Fruit fly (Drosophila melanogaster) whole organism, embryonic: ENCODE results near the gene Mul1.

Experiments used
- Antp ChIP-seq: fragments of 200-800 bp; sonication (Bioruptor generic); optimal IDR thresholded peaks from 3 replicates; lab custom pipeline; 2016; ENCODE audit warnings: missing biosample characterization, missing genetic modification characterization
- B-H1 ChIP-seq: fragments of 200-800 bp; sonication (Bioruptor generic); IDR thresholded peaks from 3 replicates; pipeline ENCODE4 v1.3.6; 2022; ENCODE audit warnings: missing biosample characterization, missing genetic modification characterization
- Bteb2 ChIP-seq: fragments of 200-800 bp; sonication (Bioruptor generic); optimal IDR thresholded peaks from 2 replicates; lab custom pipeline; 2016; ENCODE audit warnings: missing biosample characterization, missing genetic modification characterization
- CG10147 ChIP-seq: fragments of 200-800 bp; sonication (Bioruptor generic); optimal IDR thresholded peaks from 2 replicates; lab custom pipeline; 2019; ENCODE audit warnings: missing biosample characterization, mild to moderate bottlenecking, missing genetic modification characterization, moderate library complexity
- CG10366 ChIP-seq: fragments of 200-800 bp; sonication (Bioruptor generic); IDR thresholded peaks from 2 replicates; pipeline ENCODE4 v1.3.6; 2022; ENCODE audit warnings: missing biosample characterization, missing genetic modification characterization
- CG11093 ChIP-seq: fragments of 200-800 bp; sonication (Bioruptor generic); IDR thresholded peaks from 3 replicates; pipeline ENCODE4 v1.3.6; 2022; ENCODE audit warnings: missing biosample characterization, missing genetic modification characterization
- CG12769 ChIP-seq: fragments of 200-800 bp; sonication (Bioruptor generic); optimal IDR thresholded peaks from 2 replicates; lab custom pipeline; 2019; ENCODE audit warnings: missing biosample characterization, mild to moderate bottlenecking, missing genetic modification characterization, moderate library complexity
- CG13287 ChIP-seq: fragments of 200-800 bp; sonication (Bioruptor generic); IDR thresholded peaks from 2 replicates; pipeline ENCODE4 v1.3.6; 2022; ENCODE audit warnings: missing biosample characterization, missing genetic modification characterization; ENCODE audit not compliant: partially characterized antibody
- CG14667 ChIP-seq: fragments of 200-800 bp; sonication (Bioruptor generic); IDR thresholded peaks from 2 replicates; pipeline ENCODE4 v1.3.6; 2022; ENCODE audit warnings: missing biosample characterization, missing genetic modification characterization
- CG15011 ChIP-seq: fragments of 200-800 bp; sonication (Bioruptor generic); optimal IDR thresholded peaks from 3 replicates; lab custom pipeline; 2018; ENCODE audit warnings: missing biosample characterization, mild to moderate bottlenecking, missing genetic modification characterization
- CG15696 ChIP-seq: fragments of 200-800 bp; sonication (Bioruptor generic); optimal IDR thresholded peaks from 2 replicates; lab custom pipeline; 2019; ENCODE audit warnings: missing biosample characterization, mild to moderate bottlenecking, missing genetic modification characterization, moderate library complexity
- CG1602 ChIP-seq: fragments of 200-800 bp; sonication (Bioruptor generic); optimal IDR thresholded peaks from 3 replicates; lab custom pipeline; 2016; ENCODE audit warnings: missing biosample characterization, missing genetic modification characterization
- CG17568 ChIP-seq: fragments of 200-800 bp; sonication (Bioruptor generic); optimal IDR thresholded peaks from 2 replicates; lab custom pipeline; 2018; ENCODE audit warnings: missing biosample characterization, mild to moderate bottlenecking, missing genetic modification characterization, moderate library complexity
- CG17612 ChIP-seq: fragments of 200-800 bp; sonication (Bioruptor generic); IDR thresholded peaks from 2 replicates; pipeline ENCODE4 v1.3.6; 2022; ENCODE audit warnings: missing biosample characterization, missing genetic modification characterization
- CG1792 ChIP-seq: fragments of 200-800 bp; sonication (Bioruptor generic); optimal IDR thresholded peaks from 2 replicates; lab custom pipeline; 2016; ENCODE audit warnings: missing biosample characterization, missing genetic modification characterization
- CG3847 ChIP-seq: fragments of 200-800 bp; sonication (Bioruptor generic); IDR thresholded peaks from 2 replicates; pipeline ENCODE4 v1.3.6; 2022; ENCODE audit warnings: missing biosample characterization, missing genetic modification characterization
- CG4328 ChIP-seq: fragments of 200-800 bp; sonication (Bioruptor generic); optimal IDR thresholded peaks from 3 replicates; lab custom pipeline; 2017; ENCODE audit warnings: missing biosample characterization, missing genetic modification reagents, missing genetic modification characterization
- CG4854 ChIP-seq: fragments of 200-800 bp; sonication (Bioruptor generic); optimal IDR thresholded peaks from 2 replicates; lab custom pipeline; 2016; ENCODE audit warnings: missing biosample characterization, missing genetic modification characterization, inconsistent platforms
- CG6254 ChIP-seq: fragments of 200-800 bp; sonication (Bioruptor generic); optimal IDR thresholded peaks from 3 replicates; lab custom pipeline; 2017; ENCODE audit warnings: mild to moderate bottlenecking, missing biosample characterization, missing genetic modification reagents, missing genetic modification characterization
- CG6791 ChIP-seq: fragments of 200-800 bp; sonication (Bioruptor generic); IDR thresholded peaks from 3 replicates; pipeline ENCODE4 v1.3.6; 2022; ENCODE audit warnings: missing biosample characterization, missing genetic modification characterization; ENCODE audit not compliant: partially characterized antibody
- CG7271 ChIP-seq: fragments of 200-800 bp; sonication (Bioruptor generic); optimal IDR thresholded peaks from 2 replicates; lab custom pipeline; 2018; ENCODE audit warnings: missing biosample characterization, mild to moderate bottlenecking, missing genetic modification characterization, moderate library complexity
- CG7963 ChIP-seq: fragments of 200-800 bp; sonication (Bioruptor generic); IDR thresholded peaks from 3 replicates; pipeline ENCODE4 v1.3.6; 2022; ENCODE audit warnings: missing biosample characterization, missing genetic modification characterization; ENCODE audit not compliant: partially characterized antibody
- CG8089 ChIP-seq: fragments of 200-800 bp; sonication (Bioruptor generic); optimal IDR thresholded peaks from 3 replicates; lab custom pipeline; 2016; ENCODE audit warnings: missing biosample characterization, missing genetic modification characterization
- CG8944 ChIP-seq: fragments of 200-800 bp; sonication (Bioruptor generic); optimal IDR thresholded peaks from 3 replicates; lab custom pipeline; 2016; ENCODE audit warnings: missing biosample characterization, missing genetic modification characterization
- Deaf1 ChIP-seq: fragments of 200-800 bp; optimal IDR thresholded peaks from 3 replicates; lab custom pipeline; 2019; ENCODE audit warnings: missing biosample characterization, mild to moderate bottlenecking, missing genetic modification characterization, moderate library complexity
- Dfd ChIP-seq, 2 experiments: fragments of >200 bp; optimal IDR thresholded peaks; 2 replicates each; lab custom pipeline; 2017; ENCODE audit warnings: missing biosample characterization in 2 of 2, missing genetic modification characterization in 2 of 2
- Dll ChIP-seq: fragments of 200-800 bp; sonication (Bioruptor generic); IDR thresholded peaks from 4 replicates; pipeline ENCODE4 v1.3.6; 2022; ENCODE audit warnings: missing biosample characterization, missing genetic modification characterization; ENCODE audit not compliant: partially characterized antibody
- Doc2 ChIP-seq: fragments of 200-800 bp; sonication (Bioruptor generic); IDR thresholded peaks from 2 replicates; pipeline ENCODE4 v1.3.6; 2022; ENCODE audit warnings: missing biosample characterization, missing genetic modification characterization
- Dref ChIP-seq: fragments of 200-800 bp; sonication (Bioruptor generic); IDR thresholded peaks from 2 replicates; pipeline ENCODE4 v1.3.6; 2022; ENCODE audit warnings: missing biosample characterization, missing genetic modification characterization
- Elba2 ChIP-seq: fragments of 200-800 bp; sonication (Bioruptor generic); optimal IDR thresholded peaks from 3 replicates; lab custom pipeline; 2016; ENCODE audit warnings: missing biosample characterization, missing genetic modification characterization
- HHEX ChIP-seq: fragments of 200-800 bp; sonication (Bioruptor generic); optimal IDR thresholded peaks from 3 replicates; lab custom pipeline; 2017; ENCODE audit warnings: missing biosample characterization, mild to moderate bottlenecking, missing genetic modification characterization, missing genetic modification reagents
- HmgZ ChIP-seq: fragments of 200-800 bp; sonication (Bioruptor generic); optimal IDR thresholded peaks from 2 replicates; lab custom pipeline; 2018; ENCODE audit warnings: missing biosample characterization, mild to moderate bottlenecking, missing genetic modification characterization
- PHDP ChIP-seq: fragments of 200-800 bp; sonication (Bioruptor generic); optimal IDR thresholded peaks from 3 replicates; lab custom pipeline; 2018; ENCODE audit warnings: missing biosample characterization, mild to moderate bottlenecking, missing genetic modification characterization, moderate library complexity
- Sin3A ChIP-seq: fragments of >200 bp; optimal IDR thresholded peaks from 2 replicates; lab custom pipeline; 2018
- bowl ChIP-seq: fragments of 200-800 bp; sonication (Bioruptor generic); IDR thresholded peaks from 2 replicates; pipeline ENCODE4 v1.3.6; 2022; ENCODE audit warnings: missing biosample characterization, missing genetic modification characterization
- cg ChIP-seq: fragments of 200-800 bp; sonication (Bioruptor generic); optimal IDR thresholded peaks from 3 replicates; lab custom pipeline; 2019; ENCODE audit warnings: missing biosample characterization, mild to moderate bottlenecking, missing genetic modification characterization, moderate library complexity
- chn ChIP-seq: fragments of 200-800 bp; sonication (Bioruptor generic); optimal IDR thresholded peaks from 2 replicates; lab custom pipeline; 2016; ENCODE audit warnings: missing biosample characterization, missing genetic modification characterization
- dpn ChIP-seq, 2 experiments: fragments of 200-800 bp; sonication (Bioruptor generic); optimal IDR thresholded peaks; 3 replicates each; lab custom pipeline; 2016; ENCODE audit warnings: missing biosample characterization in 2 of 2, missing genetic modification characterization in 2 of 2
- eve ChIP-seq, 2 experiments: fragments of >200 bp; optimal IDR thresholded peaks; 2 replicates each; lab custom pipeline; 2017; ENCODE audit warnings: missing biosample characterization in 2 of 2, missing genetic modification characterization in 2 of 2
- hth ChIP-seq: fragments of >200 bp; optimal IDR thresholded peaks from 2 replicates; lab custom pipeline; 2017; ENCODE audit warnings: inconsistent platforms
- mirr ChIP-seq: fragments of 200-800 bp; sonication (Bioruptor generic); optimal IDR thresholded peaks from 3 replicates; lab custom pipeline; 2018; ENCODE audit warnings: missing biosample characterization, mild to moderate bottlenecking, missing genetic modification characterization
- mld ChIP-seq: fragments of 200-800 bp; sonication (Bioruptor generic); IDR thresholded peaks from 3 replicates; pipeline ENCODE4 v1.3.6; 2022; ENCODE audit warnings: missing biosample characterization, missing genetic modification characterization; ENCODE audit not compliant: partially characterized antibody
- otp ChIP-seq: fragments of 200-800 bp; sonication (Bioruptor generic); IDR thresholded peaks from 3 replicates; pipeline ENCODE4, ENCODE4 v1.3.6; 2022; ENCODE audit warnings: missing biosample characterization, missing genetic modification characterization
- pum ChIP-seq: fragments of 200-800 bp; sonication (Bioruptor generic); optimal IDR thresholded peaks from 2 replicates; lab custom pipeline; 2016; ENCODE audit warnings: missing biosample characterization, missing genetic modification characterization
- schlank ChIP-seq: fragments of 200-800 bp; sonication (Bioruptor generic); optimal IDR thresholded peaks from 2 replicates; lab custom pipeline; 2018; ENCODE audit warnings: missing biosample characterization, mild to moderate bottlenecking, missing genetic modification characterization
- sob ChIP-seq: fragments of 200-800 bp; sonication (Bioruptor generic); IDR thresholded peaks from 2 replicates; pipeline ENCODE4 v1.3.6; 2022; ENCODE audit warnings: missing biosample characterization, missing genetic modification characterization
- sqz ChIP-seq: fragments of 200-800 bp; sonication (Bioruptor generic); optimal IDR thresholded peaks from 3 replicates; lab custom pipeline; 2018; ENCODE audit warnings: missing biosample characterization, mild to moderate bottlenecking, missing genetic modification characterization
- sug ChIP-seq: fragments of 200-800 bp; optimal IDR thresholded peaks from 2 replicates; lab custom pipeline; 2019; ENCODE audit warnings: missing biosample characterization, mild to moderate bottlenecking, missing genetic modification characterization, moderate library complexity
- tx ChIP-seq: fragments of 200-800 bp; sonication (Bioruptor generic); optimal IDR thresholded peaks from 2 replicates; lab custom pipeline; 2016; ENCODE audit warnings: missing biosample characterization, missing genetic modification characterization
- wdn ChIP-seq: fragments of 200-800 bp; sonication (Bioruptor generic); IDR thresholded peaks from 2 replicates; pipeline ENCODE4 v1.3.6; 2022; ENCODE audit warnings: missing biosample characterization, missing genetic modification characterization
- yki ChIP-seq: fragments of >200 bp; optimal IDR thresholded peaks from 3 replicates; lab custom pipeline; 2018

Gene Mul1

DNA sequence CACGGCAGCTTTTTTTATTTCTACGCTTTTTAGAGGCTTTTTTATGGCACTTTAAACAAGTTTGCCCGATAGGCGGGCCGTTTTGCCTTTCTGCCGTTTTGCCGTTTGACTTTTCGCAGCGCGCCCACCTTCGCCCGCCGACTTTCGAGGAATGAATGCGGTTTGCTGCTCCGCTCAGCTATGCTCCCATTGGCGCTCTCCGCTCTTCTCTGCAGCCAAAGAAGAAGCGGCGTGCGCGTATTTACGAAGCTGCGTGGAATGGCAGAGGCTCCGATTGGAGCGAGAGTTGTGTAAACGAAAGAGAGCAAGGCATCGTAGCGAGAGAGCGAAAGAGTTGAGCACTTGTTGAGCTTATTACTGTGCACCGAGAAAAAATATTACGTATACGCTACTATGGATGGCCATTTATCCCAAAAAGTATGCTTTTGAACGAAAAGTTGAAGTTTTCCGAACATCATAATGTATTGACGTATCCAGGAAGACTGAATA lies 50.3 kb downstream of the Mul1 start, which contains the start of gene wit (continued):
- TF ChIP-seq CG1602 (GFP tag; lab: Kevin White, UChicago) = no peak
- TF ChIP-seq CG4328 (GFP tag; lab: Kevin White, UChicago) = peak; percentile 18
- TF ChIP-seq CG17612 (GFP tag; lab: Robert Waterston, UW) = no peak
- TF ChIP-seq bowl (GFP tag; lab: Robert Waterston, UW) = no peak
- TF ChIP-seq CG14667 (GFP tag; lab: Robert Waterston, UW) = no peak
- TF ChIP-seq CG3847 (GFP tag; lab: Robert Waterston, UW) = no peak
- TF ChIP-seq sob (GFP tag; lab: Robert Waterston, UW) = peak; percentile 31; the same call in 1 of the 2 replicates
- TF ChIP-seq CG12769 (tag; lab: Kevin White, UChicago) = peak; percentile 90
- no peak for TF ChIP-seq CG15011
- no peak for TF ChIP-seq eve (GFP tag; optimal IDR thresholded peaks at IDR 0.05; lab: Kevin White, UChicago)
- TF ChIP-seq dpn (GFP tag; optimal IDR thresholded peaks at IDR 0.05; lab: Kevin White, UChicago) = no peak
- TF ChIP-seq Bteb2 (GFP tag; lab: Kevin White, UChicago) = no peak
- TF ChIP-seq mirr = peak; percentile 27
- TF ChIP-seq Dfd (GFP tag; optimal IDR thresholded peaks at IDR 0.05; lab: Kevin White, UChicago) = no peak
- no peak for TF ChIP-seq CG8089 (GFP tag; lab: Kevin White, UChicago)
- TF ChIP-seq Sin3A = no peak
- no peak for TF ChIP-seq tx (GFP tag; lab: Kevin White, UChicago)
- TF ChIP-seq CG4854 (GFP tag; lab: Kevin White, UChicago) = peak; percentile 5
- no peak for TF ChIP-seq CG7963 (GFP tag; lab: Robert Waterston, UW)
- TF ChIP-seq CG10147 (GFP tag; lab: Kevin White, UChicago) = no peak
- TF ChIP-seq CG8944 (GFP tag; lab: Kevin White, UChicago) = no peak
- no peak for TF ChIP-seq CG15696 (tag; lab: Kevin White, UChicago)
- TF ChIP-seq PHDP (tag; lab: Kevin White, UChicago) = peak; percentile 47
- TF ChIP-seq otp (GFP tag; lab: Robert Waterston, UW) = peak; percentile 58; the same call in 2 of the 3 replicates
- no peak for TF ChIP-seq CG6254 (GFP tag; lab: Kevin White, UChicago)
- TF ChIP-seq CG17568 (GFP tag; lab: Kevin White, UChicago) = peak; percentile 14
- no peak for TF ChIP-seq schlank (tag; lab: Kevin White, UChicago)
- peak; percentile 30 for TF ChIP-seq Deaf1 (tag; lab: Kevin White, UChicago)
- TF ChIP-seq B-H1 (GFP tag; lab: Robert Waterston, UW) = no peak; the same call in 2 of the 3 replicates
- TF ChIP-seq CG1792 = no peak
- no peak for TF ChIP-seq CG6791 (GFP tag; lab: Robert Waterston, UW)
- no peak for TF ChIP-seq CG7271
- no peak for TF ChIP-seq Doc2 (GFP tag; lab: Robert Waterston, UW)
- peak; percentile 47; the same call in 1 of the 4 replicates for TF ChIP-seq Dll
- peak; percentile 53 for TF ChIP-seq sqz
- TF ChIP-seq yki = peak; percentile 57
- peak; percentile 26 for TF ChIP-seq HmgZ (tag; lab: Kevin White, UChicago)
- TF ChIP-seq cg (GFP tag; lab: Kevin White, UChicago) = no peak
- no peak for TF ChIP-seq Dref (GFP tag; lab: Robert Waterston, UW)
- no peak for TF ChIP-seq CG10366 (GFP tag; lab: Robert Waterston, UW)
- TF ChIP-seq mld (GFP tag; lab: Robert Waterston, UW) = no peak
- TF ChIP-seq CG11093 (GFP tag; lab: Robert Waterston, UW) = no peak
- TF ChIP-seq CG13287 (GFP tag; lab: Robert Waterston, UW) = peak; percentile 73
- TF ChIP-seq HHEX (GFP tag; lab: Kevin White, UChicago) = no peak
- no peak for TF ChIP-seq pum (GFP tag; lab: Kevin White, UChicago)
- TF ChIP-seq sug (tag; lab: Kevin White, UChicago) = peak; percentile 22
- TF ChIP-seq Elba2 (GFP tag; lab: Kevin White, UChicago) = no peak
- TF ChIP-seq hth = no peak
- TF ChIP-seq Antp (GFP tag; lab: Kevin White, UChicago) = no peak
- peak; percentile 14; the same call in 1 of the 2 replicates for TF ChIP-seq wdn
- no peak for TF ChIP-seq chn (GFP tag; lab: Kevin White, UChicago)
